Worm (Caenorhabditis elegans): ENCODE measurements around the gene M04G7.5.

M04G7.5 gene

DNA sequence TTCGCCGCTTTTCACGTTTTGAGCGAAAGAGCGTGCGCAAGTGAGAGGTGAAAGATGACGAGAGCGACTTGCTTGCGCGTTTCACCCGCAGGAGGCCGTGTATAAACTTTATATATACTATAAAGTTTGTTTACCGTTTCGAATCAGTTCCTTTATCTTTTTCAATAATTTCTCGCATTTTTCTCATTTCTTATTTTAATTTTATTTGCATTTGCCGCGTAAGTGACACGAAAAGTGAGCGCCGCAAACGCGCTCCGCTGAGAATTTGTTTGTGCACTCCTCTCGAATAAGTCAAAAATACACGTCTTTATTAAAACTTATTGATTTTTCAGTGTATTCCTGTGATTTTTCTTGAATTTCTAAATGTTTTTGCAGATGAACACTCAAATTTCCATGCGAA, 11.3 kb upstream of the M04G7.5 start, which contains the start of gene mrpl-55 (continued):
- peak; percentile 20 for TF ChIP-seq F22D6.2 (tag; optimal IDR thresholded peaks at IDR 0.05)
- no peak for TF ChIP-seq ccch-3 (GFP tag; optimal IDR thresholded peaks at IDR 0.05)

- TF ChIP-seq madf-8 (GFP tag; conservative IDR thresholded peaks at IDR 0.05) (no peak), akir-1 (GFP tag; optimal IDR thresholded peaks at IDR 0.05) (no peak), rec-8 (tag; optimal IDR thresholded peaks at IDR 0.05) (no peak), athp-1 (tag; optimal IDR thresholded peaks at IDR 0.05) (no peak), ama-1 (optimal IDR thresholded peaks at IDR 0.05) (no peak), ama-1 (GFP tag; optimal IDR thresholded peaks at IDR 0.05) (no peak), lin-35 (GFP tag; optimal IDR thresholded peaks at IDR 0.05) (no peak), gei-17 (GFP tag; optimal IDR thresholded peaks at IDR 0.05) (no peak), ztf-25 (GFP tag; IDR thresholded peaks at IDR 0.05) (no peak), hmg-20 (GFP tag; IDR thresholded peaks at IDR 0.05) (no peak), hlh-12 (tag; optimal IDR thresholded peaks at IDR 0.05) (no peak), snpc-4 (GFP tag; optimal IDR thresholded peaks at IDR 0.05) (no peak), snpc-4 (tag; optimal IDR thresholded peaks at IDR 0.05) (no peak), ztf-6 (GFP tag; IDR thresholded peaks at IDR 0.05) (no peak)
Observed at ce11 chrIV:445377-445776, 9.5 kb upstream of the M04G7.5 start, which contains the start of gene dpm-1. TSS of gene dpm-1 (plus strand) at chrIV:445677.

DNA sequence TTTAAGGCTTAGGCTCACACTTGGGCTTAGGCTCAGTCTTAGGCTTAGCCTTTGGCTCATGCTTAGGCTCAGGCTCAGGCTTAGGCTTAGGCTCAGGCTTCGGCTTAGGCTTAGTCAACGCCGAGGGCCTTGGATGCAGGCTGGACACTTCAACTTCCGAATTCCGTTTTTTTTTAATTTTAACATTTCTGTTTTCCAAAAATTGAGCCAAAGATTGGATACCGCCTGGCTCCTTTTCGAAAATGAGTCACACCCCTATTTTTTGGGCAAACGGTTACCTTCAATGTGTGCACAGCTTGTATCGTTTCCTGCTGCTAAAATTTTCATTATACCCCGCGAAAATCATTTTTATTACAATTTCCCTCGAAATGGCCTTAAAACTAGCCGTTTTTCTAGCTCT, 611 bp downstream of the M04G7.5 start, which contains the start of gene M04G7.1:
Gene M04G7.1, plus strand, starts transcription at position 301 of the 400 bp plus-strand sequence.
- TF ChIP-seq nhr-90 (tag; optimal IDR thresholded peaks at IDR 0.05) (no peak), mes-4 (tag; optimal IDR thresholded peaks at IDR 0.05) (no peak), pbrm-1 (GFP tag; IDR thresholded peaks at IDR 0.05) (no peak), lsy-27 (tag; optimal IDR thresholded peaks at IDR 0.05; ENCODE audit: borderline replicate concordance, insufficient read depth) (no peak), ztf-28 (GFP tag; IDR thresholded peaks at IDR 0.05) (no peak), K11D2.4 (GFP tag; IDR thresholded peaks at IDR 0.05) (no peak), F22D6.2 (tag; optimal IDR thresholded peaks at IDR 0.05) (no peak), lin-40 (tag; optimal IDR thresholded peaks at IDR 0.05) (no peak), ztf-26 (tag; optimal IDR thresholded peaks at IDR 0.05) (no peak), egl-18 (GFP tag; IDR thresholded peaks at IDR 0.05) (no peak), T26A5.8 (tag; optimal IDR thresholded peaks at IDR 0.05) (no peak), ceh-40 (GFP tag; IDR thresholded peaks at IDR 0.05) (no peak), gei-17 (GFP tag; optimal IDR thresholded peaks at IDR 0.05) (no peak), hrde-1 (tag; optimal IDR thresholded peaks at IDR 0.05; ENCODE audit: borderline replicate concordance) (no peak)

DNA sequence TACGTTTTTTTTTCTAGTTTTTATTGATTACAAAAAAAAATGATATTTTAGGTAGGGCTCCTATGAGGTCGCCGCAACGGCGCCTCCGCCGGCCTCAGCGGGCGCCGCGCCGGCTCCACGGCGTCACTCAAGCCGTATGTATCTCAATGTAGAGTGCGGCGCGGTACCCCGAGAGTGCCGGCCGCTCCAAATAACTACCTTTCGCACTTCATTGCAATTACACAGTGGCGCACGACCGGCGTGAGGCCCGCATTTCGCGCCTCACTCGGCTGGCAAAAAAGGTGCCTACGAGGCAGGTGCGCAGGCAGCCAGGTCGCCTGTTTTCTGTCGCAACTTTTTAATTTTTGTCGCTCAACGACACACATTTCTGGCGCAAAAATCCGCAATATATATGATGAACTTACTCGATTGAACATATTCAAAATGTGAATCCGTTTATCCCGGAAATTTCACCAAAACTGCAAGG, 5.8 kb downstream of the M04G7.5 start, which contains the start of gene M04G7.2:
Gene M04G7.2, minus strand, starts transcription at position 416 of the 466 bp plus-strand sequence.
- TF ChIP-seq snpc-1.1 (tag; optimal IDR thresholded peaks at IDR 0.05; ENCODE audit: insufficient read depth): no peak
- TF ChIP-seq egrh-3 (GFP tag; IDR thresholded peaks at IDR 0.05): peak; percentile 26; the same call in 1 of the 2 replicates
- 0 out of 2 replicates have a peak, but pooled peaks have one; percentile 70 for TF ChIP-seq ztf-28 (GFP tag; IDR thresholded peaks at IDR 0.05)
- peak; percentile 53; the same call in 1 of the 2 replicates for TF ChIP-seq K11D2.4 (GFP tag; IDR thresholded peaks at IDR 0.05)
- peak; percentile 85 for TF ChIP-seq zfh-2 (GFP tag; conservative IDR thresholded peaks at IDR 0.05)
- TF ChIP-seq nhr-120 (GFP tag; IDR thresholded peaks at IDR 0.05): 0 out of 2 replicates have a peak, but pooled peaks have one; percentile 11
- no peak for TF ChIP-seq C06A6.2 (GFP tag; conservative IDR thresholded peaks at IDR 0.05)
- 0 out of 2 replicates have a peak, but pooled peaks have one; percentile 27 for TF ChIP-seq madf-3 (GFP tag; IDR thresholded peaks at IDR 0.05)
- TF ChIP-seq mcd-1 (GFP tag; IDR thresholded peaks at IDR 0.05): 0 out of 2 replicates have a peak, but pooled peaks have one; percentile 32
